Worm (Caenorhabditis elegans) whole organism, late embryonic: Measurements from ENCODE around the gene srg-30.

Source experiments
- K09A11.1 ChIP-seq: sonication (generic microtip); optimal IDR thresholded peaks from 2 replicates; lab custom pipeline; 2017; ENCODE audit warnings: antibody characterized with exemption, mild to moderate bottlenecking, missing genetic modification characterization, missing compliant biosample characterization; ENCODE audit not compliant: insufficient read depth
- ceh-31 ChIP-seq: sonication (generic microtip); optimal IDR thresholded peaks from 2 replicates; lab custom pipeline; 2016; ENCODE audit warnings: missing genetic modification characterization, missing compliant biosample characterization
- ceh-45 ChIP-seq: fragments of 200-800 bp; sonication (Bioruptor generic); IDR thresholded peaks from 2 replicates; pipeline ENCODE4 v1.3.6; 2022; ENCODE audit warnings: missing genetic modification reagents, missing genetic modification characterization, missing compliant biosample characterization
- che-1 ChIP-seq: sonication (generic microtip); optimal IDR thresholded peaks from 2 replicates; lab custom pipeline; 2016; ENCODE audit warnings: mild to moderate bottlenecking, missing genetic modification characterization, missing compliant biosample characterization
- pha-2 ChIP-seq: sonication (generic microtip); optimal IDR thresholded peaks from 2 replicates; lab custom pipeline; 2017; ENCODE audit warnings: mild to moderate bottlenecking, missing genetic modification characterization, missing compliant biosample characterization
- rnt-1 ChIP-seq: sonication (generic microtip); optimal IDR thresholded peaks from 2 replicates; lab custom pipeline; 2016; ENCODE audit warnings: missing genetic modification characterization, missing compliant biosample characterization
- sox-4 ChIP-seq: sonication (generic microtip); optimal IDR thresholded peaks from 2 replicates; lab custom pipeline; 2017; ENCODE audit warnings: mild to moderate bottlenecking, missing genetic modification characterization, inconsistent platforms, missing compliant biosample characterization
- tbx-2 ChIP-seq: sonication (generic microtip); optimal IDR thresholded peaks from 2 replicates; lab custom pipeline; 2016; ENCODE audit warnings: missing genetic modification characterization, missing compliant biosample characterization
- ttx-3 ChIP-seq: sonication (generic microtip); optimal IDR thresholded peaks from 2 replicates; lab custom pipeline; 2016; ENCODE audit warnings: missing genetic modification reagents, missing genetic modification characterization, missing compliant biosample characterization
- unc-55 ChIP-seq: sonication (generic microtip); optimal IDR thresholded peaks from 2 replicates; lab custom pipeline; 2017; ENCODE audit warnings: missing biosample characterization, missing genetic modification reagents, missing genetic modification characterization
- zip-5 ChIP-seq: sonication (generic microtip); optimal IDR thresholded peaks from 2 replicates; lab custom pipeline; 2016; ENCODE audit warnings: missing genetic modification characterization, missing compliant biosample characterization

Gene srg-30

DNA sequence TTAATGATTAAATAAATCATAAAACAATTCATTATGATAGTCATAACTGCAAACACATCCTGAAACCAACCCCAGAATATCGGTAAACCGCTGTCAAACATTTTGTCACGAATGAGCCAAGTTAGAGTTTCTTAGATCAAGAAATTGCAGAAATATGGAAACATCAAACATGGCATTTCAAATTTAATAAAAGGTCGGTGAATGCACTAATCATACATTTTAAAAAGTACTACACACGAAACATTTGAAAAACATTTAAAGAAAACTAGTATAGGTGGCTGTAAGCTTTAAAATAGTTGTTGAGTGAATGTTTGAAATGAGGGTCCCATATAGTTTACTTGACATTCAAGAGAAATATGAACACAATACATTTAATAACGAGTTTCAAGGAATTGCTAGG lies 49.4 kb downstream of the srg-30 start, which contains the start of gene str-180:
TSS of gene str-180 (minus strand) at position 101 of the 400 bp plus-strand sequence.
- no peak for TF ChIP-seq tbx-2 (tag; lab: Kevin White, UChicago)
- TF ChIP-seq ceh-45 (GFP tag; lab: Robert Waterston, UW), result no peak
- no peak for TF ChIP-seq pha-2 (tag; lab: Kevin White, UChicago)
- TF ChIP-seq che-1 (tag; lab: Kevin White, UChicago), result no peak
- TF ChIP-seq zip-5 (tag; lab: Kevin White, UChicago), result no peak
- TF ChIP-seq ceh-31 (tag; lab: Kevin White, UChicago), result no peak
- TF ChIP-seq K09A11.1 (tag; lab: Kevin White, UChicago), result no peak
- no peak for TF ChIP-seq rnt-1 (tag; lab: Kevin White, UChicago)
- TF ChIP-seq sox-4 (tag; lab: Kevin White, UChicago), result no peak
- TF ChIP-seq ttx-3, result no peak
- TF ChIP-seq unc-55 (GFP tag; lab: Kevin White, UChicago), result no peak
